Fruit fly (Drosophila melanogaster): ENCODE data around the gene CG43394.
A peak's percentile ranks its signal among the peaks of the same experiment; 100 is the strongest.

The CG43394 gene

DNA sequence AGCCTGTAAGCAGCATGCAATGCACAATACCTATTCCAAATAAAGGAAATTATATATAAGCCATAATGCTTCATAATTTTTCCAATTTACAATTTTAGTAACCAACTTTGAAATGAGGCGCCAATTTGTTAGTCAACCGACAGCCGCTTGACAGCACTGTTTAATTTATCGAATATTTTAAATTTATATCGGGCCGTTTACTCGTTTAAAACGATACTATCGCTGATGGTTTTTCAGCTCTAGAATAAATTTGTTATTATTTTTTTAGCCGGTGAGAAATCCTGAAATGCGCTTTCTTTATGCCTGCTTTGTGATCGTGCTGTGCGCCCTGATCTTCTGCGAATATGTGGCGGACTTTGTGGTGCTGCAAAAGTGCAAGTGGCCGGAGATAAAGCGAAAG is 53.2 kb downstream of the CG43394 start, which contains the start of gene PGAP5 (continued):
- TF ChIP-seq pnt (GFP tag; optimal IDR thresholded peaks at IDR 0.05) = no peak
- TF ChIP-seq Myb (GFP tag; optimal IDR thresholded peaks at IDR 0.05) = peak; percentile 56
- no peak for TF ChIP-seq CG9609 (GFP tag; optimal IDR thresholded peaks at IDR 0.05)
- no peak for TF ChIP-seq tin (GFP tag; optimal IDR thresholded peaks at IDR 0.05)
- no peak for TF ChIP-seq seq (GFP tag; IDR thresholded peaks at IDR 0.05)
- no peak for TF ChIP-seq Eip74EF (GFP tag; optimal IDR thresholded peaks at IDR 0.05)
- TF ChIP-seq Tbp (GFP tag; optimal IDR thresholded peaks at IDR 0.05) = no peak
- TF ChIP-seq Ssrp (tag; optimal IDR thresholded peaks at IDR 0.05) = no peak
- TF ChIP-seq CG10959 (GFP tag; IDR thresholded peaks at IDR 0.05) = no peak
- no peak for TF ChIP-seq TFAM (GFP tag; optimal IDR thresholded peaks at IDR 0.05)
- TF ChIP-seq Dip2 (GFP tag; IDR thresholded peaks at IDR 0.05) = no peak
- no peak for TF ChIP-seq hkb (optimal IDR thresholded peaks at IDR 0.05)
- no peak for TF ChIP-seq hkb (GFP tag; IDR thresholded peaks at IDR 0.05)
- TF ChIP-seq Sox100B (GFP tag; optimal IDR thresholded peaks at IDR 0.05) = no peak
- no peak for TF ChIP-seq zfh1 (GFP tag; IDR thresholded peaks at IDR 0.05)
- no peak for TF ChIP-seq CG11723 (GFP tag; optimal IDR thresholded peaks at IDR 0.05)
- TF ChIP-seq Bteb2 (GFP tag; optimal IDR thresholded peaks at IDR 0.05) = no peak
- TF ChIP-seq CG11456 (GFP tag; IDR thresholded peaks at IDR 0.05) = no peak
- TF ChIP-seq Trl (optimal IDR thresholded peaks at IDR 0.05) = no peak
- no peak for TF ChIP-seq Trl (GFP tag; optimal IDR thresholded peaks at IDR 0.05)
- TF ChIP-seq lola (GFP tag; optimal IDR thresholded peaks at IDR 0.05) = no peak
- TF ChIP-seq phol (tag; optimal IDR thresholded peaks at IDR 0.05) = peak; percentile 20
- no peak for TF ChIP-seq tio (GFP tag; optimal IDR thresholded peaks at IDR 0.05)
- peak; percentile 10 for TF ChIP-seq CG18011 (GFP tag; optimal IDR thresholded peaks at IDR 0.05)
- peak; percentile 20 for TF ChIP-seq fu2 (GFP tag; optimal IDR thresholded peaks at IDR 0.05)
- no peak for TF ChIP-seq Xbp1 (GFP tag; optimal IDR thresholded peaks at IDR 0.05)
- peak; percentile 98 for TF ChIP-seq unc-4 (GFP tag; IDR thresholded peaks at IDR 0.05; ENCODE audit: partially characterized antibody)
- TF ChIP-seq slbo (GFP tag; IDR thresholded peaks at IDR 0.05) = peak; percentile 42; the same call in 1 of the 2 replicates
- no peak for TF ChIP-seq mirr (GFP tag; optimal IDR thresholded peaks at IDR 0.05)
- no peak for TF ChIP-seq Hr3 (GFP tag; optimal IDR thresholded peaks at IDR 0.05)
- TF ChIP-seq ttk (GFP tag; IDR thresholded peaks at IDR 0.05) = no peak
- TF ChIP-seq CG3163 (GFP tag; optimal IDR thresholded peaks at IDR 0.05) = no peak
- no peak for TF ChIP-seq CG4730 (GFP tag; IDR thresholded peaks at IDR 0.05)
- TF ChIP-seq corto (GFP tag; optimal IDR thresholded peaks at IDR 0.05) = peak; percentile 19
- peak; percentile 16 for TF ChIP-seq ems (GFP tag; optimal IDR thresholded peaks at IDR 0.05)
- TF ChIP-seq Gsc (GFP tag; IDR thresholded peaks at IDR 0.05) = no peak
- TF ChIP-seq D19A (tag; optimal IDR thresholded peaks at IDR 0.05) = no peak
- TF ChIP-seq CG7745 (tag; optimal IDR thresholded peaks at IDR 0.05) = no peak
- peak; percentile 93 for TF ChIP-seq Scr (GFP tag; IDR thresholded peaks at IDR 0.05; ENCODE audit: partially characterized antibody)
- TF ChIP-seq CG15514 (GFP tag; optimal IDR thresholded peaks at IDR 0.05) = peak; percentile 69
- TF ChIP-seq Mad (GFP tag; optimal IDR thresholded peaks at IDR 0.05) = peak; percentile 5
- no peak for TF ChIP-seq Taf1 (GFP tag; IDR thresholded peaks at IDR 0.05)
- no peak for TF ChIP-seq Xrp1 (GFP tag; IDR thresholded peaks at IDR 0.05)
- TF ChIP-seq Camta (GFP tag; optimal IDR thresholded peaks at IDR 0.05) = no peak
- TF ChIP-seq hb (GFP tag; IDR thresholded peaks at IDR 0.05; ENCODE audit: partially characterized antibody) = peak; percentile 79
- peak; percentile 89 for TF ChIP-seq Dref (GFP tag; IDR thresholded peaks at IDR 0.05)
- no peak for TF ChIP-seq Lpt (GFP tag; optimal IDR thresholded peaks at IDR 0.05)
- TF ChIP-seq CG6689 (GFP tag; IDR thresholded peaks at IDR 0.05) = no peak
- TF ChIP-seq Sin3A (optimal IDR thresholded peaks at IDR 0.05) = peak; percentile 61
- peak; percentile 98 for TF ChIP-seq CG34224 (GFP tag; IDR thresholded peaks at IDR 0.05; ENCODE audit: partially characterized antibody)
- TF ChIP-seq CG13624 (GFP tag; optimal IDR thresholded peaks at IDR 0.05) = peak; percentile 19
- no peak for TF ChIP-seq CG10147 (GFP tag; optimal IDR thresholded peaks at IDR 0.05)
- no peak for TF ChIP-seq jing (GFP tag; optimal IDR thresholded peaks at IDR 0.05)

Measured in whole organism, embryonic.